Worm (Caenorhabditis elegans) whole organism, L3 larva: ENCODE data around the gene F58F6.5.
"Not testable (repeated sequence)": the region's sequence is repeated elsewhere in the genome, so short reads cannot be mapped to it uniquely, and the experiment has no call there.

Source experiments
- ZK546.5 ChIP-seq: sonication (generic microtip); optimal IDR thresholded peaks from 2 replicates; lab custom pipeline; 2017; ENCODE audit warnings: missing biosample characterization, missing genetic modification characterization
- ama-1 ChIP-seq: fragments of 150-350 bp; optimal IDR thresholded peaks from 2 replicates; lab custom pipeline; 2018
- egl-5 ChIP-seq: fragments of 150-350 bp; optimal IDR thresholded peaks from 2 replicates; lab custom pipeline; 2017; ENCODE audit warnings: missing biosample characterization, missing genetic modification reagents, missing genetic modification characterization, inconsistent platforms
- elt-1 ChIP-seq: fragments of 150-350 bp; optimal IDR thresholded peaks from 2 replicates; lab custom pipeline; 2014; ENCODE audit warnings: missing biosample characterization, missing genetic modification characterization
- elt-2 ChIP-seq: sonication (generic microtip); optimal IDR thresholded peaks from 2 replicates; lab custom pipeline; 2016; ENCODE audit warnings: missing genetic modification reagents, mild to moderate bottlenecking, missing genetic modification characterization, missing compliant biosample characterization
- mdl-1 ChIP-seq: fragments of 150-350 bp; optimal IDR thresholded peaks from 2 replicates; lab custom pipeline; 2014; ENCODE audit warnings: missing biosample characterization, missing genetic modification characterization
- nhr-11 ChIP-seq: fragments of 150-350 bp; optimal IDR thresholded peaks from 2 replicates; lab custom pipeline; 2014; ENCODE audit warnings: missing biosample characterization, missing genetic modification characterization
- nhr-76 ChIP-seq: fragments of 150-350 bp; sonication (generic microtip); optimal IDR thresholded peaks from 5 replicates; lab custom pipeline; 2014; ENCODE audit warnings: missing biosample characterization, missing genetic modification characterization
- nhr-77 ChIP-seq: fragments of 150-350 bp; optimal IDR thresholded peaks from 2 replicates; lab custom pipeline; 2014; ENCODE audit warnings: missing biosample characterization, missing genetic modification characterization
- pqm-1 ChIP-seq: fragments of 150-350 bp; optimal IDR thresholded peaks from 2 replicates; lab custom pipeline; 2017; ENCODE audit warnings: missing biosample characterization, missing genetic modification characterization, inconsistent platforms
- snpc-4 ChIP-seq: fragments of 150-350 bp; optimal IDR thresholded peaks from 2 replicates; lab custom pipeline; 2014; ENCODE audit warnings: missing biosample characterization, missing genetic modification characterization
- ztf-11 ChIP-seq: fragments of 150-350 bp; optimal IDR thresholded peaks from 2 replicates; lab custom pipeline; 2014; ENCODE audit warnings: missing biosample characterization, missing genetic modification characterization

ce11 chrIV:1343379-1343778 lies at the start of gene F58F6.5:
- TF ChIP-seq ama-1; elt-1; snpc-4; mdl-1 (tag; lab: Kevin White, UChicago); elt-2 (tag; lab: Kevin White, UChicago); nhr-77 (tag; lab: Kevin White, UChicago); ZK546.5; nhr-76 (tag; lab: Kevin White, UChicago); egl-5; ztf-11; nhr-11 (tag; lab: Kevin White, UChicago); pqm-1 (tag; lab: Kevin White, UChicago): not testable (repeated sequence)
